Worm (Caenorhabditis elegans) whole organism, L4 larva: ENCODE results near the gene srm-4.

Source experiments
- F37D6.2 ChIP-seq: sonication (generic microtip); optimal IDR thresholded peaks from 2 replicates; lab custom pipeline; 2016; ENCODE audit warnings: mild to moderate bottlenecking, missing genetic modification characterization, missing compliant biosample characterization
- ZK546.5 ChIP-seq, 2 experiments: sonication (generic microtip); optimal IDR thresholded peaks; 2 replicates each; lab custom pipeline; 2017; ENCODE audit warnings: missing biosample characterization in 2 of 2, missing genetic modification characterization in 2 of 2
- aly-2 ChIP-seq: sonication (generic microtip); optimal IDR thresholded peaks from 2 replicates; lab custom pipeline; 2018; ENCODE audit warnings: missing biosample characterization, missing genetic modification characterization
- ama-1 ChIP-seq: fragments of 150-350 bp; optimal IDR thresholded peaks from 2 replicates; lab custom pipeline; 2014; ENCODE audit warnings: inconsistent platforms, mixed read lengths
- arid-1 ChIP-seq: fragments of 200-800 bp; sonication (Bioruptor generic); conservative IDR thresholded peaks from 2 replicates; pipeline ENCODE4 v1.3.6; 2022; ENCODE audit warnings: missing genetic modification reagents, missing genetic modification characterization, missing compliant biosample characterization
- egl-27 ChIP-seq: sonication (generic microtip); optimal IDR thresholded peaks from 3 replicates; lab custom pipeline; 2017; ENCODE audit warnings: missing biosample characterization, missing genetic modification reagents, missing genetic modification characterization
- nhr-28 ChIP-seq: fragments of 150-350 bp; optimal IDR thresholded peaks from 2 replicates; lab custom pipeline; 2014; ENCODE audit warnings: missing biosample characterization, missing genetic modification characterization
- spr-3 ChIP-seq: fragments of 200-800 bp; sonication (Bioruptor generic); optimal IDR thresholded peaks from 2 replicates; lab custom pipeline; 2018; ENCODE audit warnings: mild to moderate bottlenecking, missing genetic modification characterization, missing compliant biosample characterization
- unc-39 ChIP-seq: sonication (generic microtip); optimal IDR thresholded peaks from 2 replicates; lab custom pipeline; 2017; ENCODE audit warnings: missing biosample characterization, missing genetic modification characterization

DNA sequence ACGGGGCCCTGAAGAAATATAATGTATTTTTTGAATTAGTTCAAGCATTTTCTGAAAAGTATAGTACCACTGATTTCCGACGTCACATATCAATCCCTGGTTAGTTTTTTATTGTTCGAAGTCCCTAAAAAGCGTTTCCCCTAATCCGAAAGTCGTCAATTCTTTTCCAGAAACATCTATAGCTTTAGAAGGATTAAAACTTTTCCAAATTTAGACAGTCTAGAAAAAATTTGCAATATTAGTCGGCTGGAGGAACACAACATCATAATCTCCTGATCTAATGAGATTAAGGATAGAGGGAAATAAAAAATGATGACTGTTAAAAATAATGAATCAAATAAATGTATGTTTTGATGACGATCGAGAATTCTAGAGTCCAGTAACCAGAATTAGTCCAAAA lies 44.8 kb downstream of the srm-4 start:
- TF ChIP-seq ama-1 (lab: Kevin White, UChicago) (no peak), aly-2 (tag; lab: Kevin White, UChicago) (no peak), arid-1 (GFP tag; lab: Robert Waterston, UW) (no peak), spr-3 (GFP tag; lab: Kevin White, UChicago) (no peak), nhr-28 (tag; lab: Kevin White, UChicago) (no peak), F37D6.2 (no peak), ZK546.5 (tag; optimal IDR thresholded peaks at IDR 0.05; lab: Kevin White, UChicago) (no peak), unc-39 (tag; lab: Kevin White, UChicago) (no peak), egl-27 (tag; lab: Kevin White, UChicago) (no peak)
